Fruit fly (Drosophila melanogaster) whole organism, prepupa: ENCODE results near the gene Frmd5.

Experiments
- CG10631 ChIP-seq: fragments of 200-800 bp; sonication (Bioruptor generic); optimal IDR thresholded peaks from 2 replicates; lab custom pipeline; 2016; ENCODE audit warnings: missing biosample characterization, missing genetic modification characterization
- CG10669 ChIP-seq: fragments of 200-800 bp; sonication (Bioruptor generic); optimal IDR thresholded peaks from 3 replicates; lab custom pipeline; 2018; ENCODE audit warnings: missing biosample characterization, mild to moderate bottlenecking, missing genetic modification characterization, moderate library complexity
- CG11762 ChIP-seq: fragments of 200-800 bp; sonication (Bioruptor generic); optimal IDR thresholded peaks from 3 replicates; lab custom pipeline; 2016; ENCODE audit warnings: missing biosample characterization, missing genetic modification characterization; ENCODE audit not compliant: insufficient read depth
- CG11902 ChIP-seq: fragments of 200-800 bp; sonication (Bioruptor generic); optimal IDR thresholded peaks from 3 replicates; lab custom pipeline; 2016; ENCODE audit warnings: missing biosample characterization, missing genetic modification characterization
- CG15336 ChIP-seq: fragments of 200-800 bp; sonication (Bioruptor generic); IDR thresholded peaks from 2 replicates; pipeline ENCODE4 v1.3.6; 2022; ENCODE audit warnings: missing biosample characterization, missing genetic modification characterization
- CG34406 ChIP-seq: fragments of 200-800 bp; sonication (Bioruptor generic); optimal IDR thresholded peaks from 3 replicates; lab custom pipeline; 2016; ENCODE audit warnings: missing biosample characterization, missing genetic modification characterization
- CG4318 ChIP-seq: fragments of 200-800 bp; sonication (Bioruptor generic); optimal IDR thresholded peaks from 3 replicates; lab custom pipeline; 2017; ENCODE audit warnings: missing biosample characterization, mild to moderate bottlenecking, missing genetic modification characterization
- CG6163 ChIP-seq: fragments of 200-800 bp; sonication (Bioruptor generic); IDR thresholded peaks from 3 replicates; pipeline ENCODE4 v1.3.6; 2022; ENCODE audit warnings: missing biosample characterization, missing genetic modification characterization
- CG6792 ChIP-seq: fragments of 200-800 bp; sonication (Bioruptor generic); optimal IDR thresholded peaks from 3 replicates; lab custom pipeline; 2016; ENCODE audit warnings: missing biosample characterization, missing genetic modification characterization
- CG6854 ChIP-seq: fragments of 200-800 bp; sonication (Bioruptor generic); optimal IDR thresholded peaks from 2 replicates; lab custom pipeline; 2017; ENCODE audit warnings: missing biosample characterization, mild to moderate bottlenecking, missing genetic modification characterization
- CG7368 ChIP-seq: fragments of 200-800 bp; sonication (Bioruptor generic); optimal IDR thresholded peaks from 3 replicates; lab custom pipeline; 2016; ENCODE audit warnings: missing biosample characterization, missing genetic modification characterization
- CG8119 ChIP-seq: fragments of 200-800 bp; sonication (Bioruptor generic); IDR thresholded peaks from 3 replicates; pipeline ENCODE4 v1.3.6; 2022; ENCODE audit warnings: missing biosample characterization, missing genetic modification characterization
- CG8632 ChIP-seq: fragments of 200-800 bp; sonication (Bioruptor generic); optimal IDR thresholded peaks from 3 replicates; lab custom pipeline; 2016; ENCODE audit warnings: missing biosample characterization, missing genetic modification characterization
- Eip78C ChIP-seq: fragments of 200-800 bp; sonication (Bioruptor generic); peaks from one replicate; lab custom pipeline; 2016; ENCODE audit warnings: missing biosample characterization, missing genetic modification characterization
- Eip93F ChIP-seq: fragments of 200-800 bp; sonication (Bioruptor generic); optimal IDR thresholded peaks from 2 replicates; lab custom pipeline; 2016; ENCODE audit warnings: missing biosample characterization, mild to moderate bottlenecking, missing genetic modification characterization
- Ets21C ChIP-seq: fragments of 200-800 bp; sonication (Bioruptor generic); optimal IDR thresholded peaks from 3 replicates; lab custom pipeline; 2016; ENCODE audit warnings: missing biosample characterization, missing genetic modification characterization
- Ets96B ChIP-seq: fragments of 200-800 bp; optimal IDR thresholded peaks from 2 replicates; lab custom pipeline; 2019; ENCODE audit warnings: missing biosample characterization, mild to moderate bottlenecking, missing genetic modification characterization, moderate library complexity
- Gug ChIP-seq: fragments of 200-800 bp; sonication (Bioruptor generic); IDR thresholded peaks from 2 replicates; pipeline ENCODE4 v1.3.6; 2022; ENCODE audit warnings: missing biosample characterization, missing genetic modification characterization
- Hr39 ChIP-seq: fragments of 200-800 bp; sonication (Bioruptor generic); optimal IDR thresholded peaks from 2 replicates; lab custom pipeline; 2016; ENCODE audit warnings: missing biosample characterization, missing genetic modification characterization
- Hr4 ChIP-seq: fragments of 200-800 bp; sonication (Bioruptor generic); optimal IDR thresholded peaks from 3 replicates; lab custom pipeline; 2016; ENCODE audit warnings: missing biosample characterization, missing genetic modification characterization
- Lpt ChIP-seq: fragments of 200-800 bp; sonication (Bioruptor generic); optimal IDR thresholded peaks from 3 replicates; lab custom pipeline; 2016; ENCODE audit warnings: missing biosample characterization, missing genetic modification characterization
- Met ChIP-seq: fragments of 200-800 bp; sonication (Bioruptor generic); optimal IDR thresholded peaks from 3 replicates; lab custom pipeline; 2016; ENCODE audit warnings: missing biosample characterization, missing genetic modification characterization
- OdsH ChIP-seq: fragments of 200-800 bp; sonication (Bioruptor generic); optimal IDR thresholded peaks from 3 replicates; lab custom pipeline; 2016; ENCODE audit warnings: missing biosample characterization, missing genetic modification characterization
- Smox ChIP-seq: fragments of 200-800 bp; sonication (Bioruptor generic); optimal IDR thresholded peaks from 3 replicates; lab custom pipeline; 2016; ENCODE audit warnings: missing biosample characterization, missing genetic modification characterization
- Sox102F ChIP-seq: fragments of 200-800 bp; sonication (Bioruptor generic); optimal IDR thresholded peaks from 2 replicates; lab custom pipeline; 2016; ENCODE audit warnings: missing biosample characterization, mild to moderate bottlenecking, missing genetic modification characterization
- Sox14 ChIP-seq: fragments of 200-800 bp; sonication (Bioruptor generic); optimal IDR thresholded peaks from 3 replicates; lab custom pipeline; 2016; ENCODE audit warnings: missing biosample characterization, missing genetic modification characterization
- Sox15 ChIP-seq: fragments of 200-800 bp; sonication (Bioruptor generic); optimal IDR thresholded peaks from 3 replicates; lab custom pipeline; 2016; ENCODE audit warnings: missing biosample characterization, missing genetic modification characterization
- acj6 ChIP-seq: fragments of 200-800 bp; sonication (Bioruptor generic); optimal IDR thresholded peaks from 3 replicates; lab custom pipeline; 2016; ENCODE audit warnings: missing biosample characterization, missing genetic modification characterization
- cyc ChIP-seq: fragments of 200-800 bp; sonication (Bioruptor generic); optimal IDR thresholded peaks from 3 replicates; lab custom pipeline; 2016; ENCODE audit warnings: missing biosample characterization, missing genetic modification characterization
- dac ChIP-seq: fragments of 200-800 bp; sonication (Bioruptor generic); optimal IDR thresholded peaks from 2 replicates; lab custom pipeline; 2017; ENCODE audit warnings: missing biosample characterization, mild to moderate bottlenecking, missing genetic modification characterization
- esn ChIP-seq: fragments of 200-800 bp; sonication (Bioruptor generic); optimal IDR thresholded peaks from 2 replicates; lab custom pipeline; 2016; ENCODE audit warnings: missing biosample characterization, mild to moderate bottlenecking, missing genetic modification characterization, moderate library complexity
- fd59A ChIP-seq: fragments of 200-800 bp; sonication (Bioruptor generic); optimal IDR thresholded peaks from 2 replicates; lab custom pipeline; 2017; ENCODE audit warnings: missing biosample characterization, mild to moderate bottlenecking, missing genetic modification characterization, missing genetic modification reagents
- fkh ChIP-seq: fragments of 200-800 bp; sonication (Bioruptor generic); optimal IDR thresholded peaks from 3 replicates; lab custom pipeline; 2017; ENCODE audit warnings: missing biosample characterization, mild to moderate bottlenecking, missing genetic modification characterization, moderate library complexity
- lz ChIP-seq: fragments of 200-800 bp; sonication (Bioruptor generic); optimal IDR thresholded peaks from 3 replicates; lab custom pipeline; 2016; ENCODE audit warnings: missing biosample characterization, missing genetic modification characterization
- salr ChIP-seq, 2 experiments: fragments of 200-800 bp; sonication (Bioruptor generic); optimal IDR thresholded peaks; 3 replicates each; lab custom pipeline; 2016 to 2018; ENCODE audit warnings: missing biosample characterization in 2 of 2, missing genetic modification characterization in 2 of 2, mild to moderate bottlenecking in 1 of 2
- ss ChIP-seq, 2 experiments: fragments of 200-800 bp; sonication (Bioruptor generic); optimal IDR thresholded peaks; 2 replicates in 1 of 2; 3 replicates in 1 of 2; lab custom pipeline; 2017 to 2018; ENCODE audit warnings: mild to moderate bottlenecking in 2 of 2, missing biosample characterization in 2 of 2, missing genetic modification characterization in 2 of 2, moderate library complexity in 1 of 2
- svp ChIP-seq: fragments of 200-800 bp; sonication (Bioruptor generic); peaks from one replicate; lab custom pipeline; 2016; ENCODE audit warnings: missing biosample characterization, missing genetic modification characterization
- topi ChIP-seq: fragments of 200-800 bp; sonication (Bioruptor generic); optimal IDR thresholded peaks from 3 replicates; lab custom pipeline; 2016; ENCODE audit warnings: missing biosample characterization, missing genetic modification characterization
- vri ChIP-seq: fragments of 200-800 bp; sonication (Bioruptor generic); optimal IDR thresholded peaks from 3 replicates; lab custom pipeline; 2016; ENCODE audit warnings: missing biosample characterization, mild to moderate bottlenecking, missing genetic modification characterization

Frmd5 gene

dm6 chr2L:10344029-10344606, at the start of gene Frmd5:
Frmd5 (plus strand) TSS chr2L:10344442.
- TF ChIP-seq Met (GFP tag; lab: Kevin White, UChicago) = no peak
- TF ChIP-seq Hr4 = no peak
- TF ChIP-seq CG6792 (GFP tag; lab: Kevin White, UChicago) = no peak
- no peak for TF ChIP-seq ss (GFP tag; optimal IDR thresholded peaks at IDR 0.05; lab: Kevin White, UChicago)
- TF ChIP-seq CG10669 (GFP tag; lab: Kevin White, UChicago) = no peak
- TF ChIP-seq Sox15 (GFP tag; lab: Kevin White, UChicago) = no peak
- no peak for TF ChIP-seq CG4318 (GFP tag; lab: Kevin White, UChicago)
- no peak for TF ChIP-seq OdsH (GFP tag; lab: Kevin White, UChicago)
- TF ChIP-seq Smox (GFP tag; lab: Kevin White, UChicago) = no peak
- no peak for TF ChIP-seq svp (GFP tag; lab: Kevin White, UChicago)
- TF ChIP-seq dac (GFP tag; lab: Kevin White, UChicago) = no peak

dm6 chr2L:10294798-10295669, 49.2 kb upstream of the Frmd5 start, which contains the start of gene Hand:
Hand (minus strand) TSS chr2L:10295385.
- TF ChIP-seq Eip78C (GFP tag; lab: Kevin White, UChicago) (peak; percentile 26), vri (GFP tag; lab: Kevin White, UChicago) (no peak)
- TF ChIP-seq, all 60 proteins: peak for 1

- TF ChIP-seq CG6854 (GFP tag; lab: Kevin White, UChicago) (no peak), fkh (GFP tag; lab: Kevin White, UChicago) (peak; percentile 91)
Measured at dm6 chr2L:10298306-10298705, 45.9 kb upstream of the Frmd5 start.

- TF ChIP-seq topi (GFP tag; lab: Kevin White, UChicago) (peak; percentile 15), fd59A (no peak), CG10631 (GFP tag; lab: Kevin White, UChicago) (peak; percentile 10), CG6163 (GFP tag; lab: Robert Waterston, UW) (no peak), Ets96B (peak; percentile 16), acj6 (GFP tag; lab: Kevin White, UChicago) (peak; percentile 22), Smox (GFP tag; lab: Kevin White, UChicago) (no peak), esn (peak; percentile 19), Met (GFP tag; lab: Kevin White, UChicago) (peak; percentile 36), Hr4 (peak; percentile 39), CG15336 (GFP tag; lab: Robert Waterston, UW) (peak; percentile 21; the same call in 1 of the 2 replicates), Hr39 (peak; percentile 2), OdsH (GFP tag; lab: Kevin White, UChicago) (peak; percentile 17), Sox102F (GFP tag; lab: Kevin White, UChicago) (no peak), Eip93F (no peak), lz (GFP tag; lab: Kevin White, UChicago) (peak; percentile 4), Eip78C (GFP tag; lab: Kevin White, UChicago) (peak; percentile 78)
- TF ChIP-seq, all 60 proteins: peak for 12
Measured at dm6 chr2L:10299077-10299809, 45.0 kb upstream of the Frmd5 start.

dm6 chr2L:10299810-10300147, 44.5 kb upstream of the Frmd5 start, which contains the start of gene CYLD:
CYLD (minus strand) TSS chr2L:10299847.
- TF ChIP-seq CG7368 (no peak), svp (GFP tag; lab: Kevin White, UChicago) (no peak), salr (GFP tag; optimal IDR thresholded peaks at IDR 0.05; lab: Kevin White, UChicago) (peak in 1 of 2 experiments; percentile 22), topi (GFP tag; lab: Kevin White, UChicago) (peak; percentile 50), Met (GFP tag; lab: Kevin White, UChicago) (peak; percentile 62), CG15336 (GFP tag; lab: Robert Waterston, UW) (peak; percentile 85), Lpt (GFP tag; lab: Kevin White, UChicago) (peak; percentile 35), esn (peak; percentile 75), lz (GFP tag; lab: Kevin White, UChicago) (peak; percentile 47), CG11762 (GFP tag; lab: Kevin White, UChicago) (peak; percentile 36), Hr4 (peak; percentile 61), Sox15 (GFP tag; lab: Kevin White, UChicago) (peak; percentile 13), acj6 (GFP tag; lab: Kevin White, UChicago) (peak; percentile 60), CG8632 (GFP tag; lab: Kevin White, UChicago) (peak; percentile 62), Gug (GFP tag; lab: Robert Waterston, UW) (no peak), Eip78C (GFP tag; lab: Kevin White, UChicago) (peak; percentile 86), cyc (GFP tag; lab: Kevin White, UChicago) (peak; percentile 57), CG8119 (GFP tag; lab: Robert Waterston, UW) (peak; percentile 71; the same call in 2 of the 3 replicates), Sox14 (GFP tag; lab: Kevin White, UChicago) (peak; percentile 41), CG11902 (GFP tag; lab: Kevin White, UChicago) (no peak), CG34406 (no peak), Ets21C (GFP tag; lab: Kevin White, UChicago) (peak; percentile 18)
